Fruit fly (Drosophila melanogaster): ENCODE measurements around the gene sls.
A peak's percentile ranks its signal among the peaks of the same experiment; 100 is the strongest.

Gene sls

DNA sequence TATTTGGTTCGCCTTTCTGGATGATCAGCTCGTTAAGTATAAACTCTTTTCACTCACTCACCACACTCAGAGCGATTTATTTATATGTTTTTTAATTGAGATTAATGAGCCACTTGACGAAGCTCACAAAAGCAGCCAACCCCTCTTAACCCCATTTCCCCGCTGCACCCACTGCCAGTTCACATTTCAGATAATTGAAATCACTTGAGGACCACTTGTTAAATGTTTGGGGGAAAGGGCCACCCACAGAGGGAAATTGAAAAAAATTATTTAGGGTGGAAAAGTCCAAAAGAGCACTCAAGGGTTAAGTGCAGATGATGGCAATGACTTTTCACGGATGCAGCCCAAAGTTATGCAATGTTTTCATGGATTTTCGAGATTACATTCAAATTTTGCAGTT lies 37.3 kb upstream of the sls start (continued):
- TF ChIP-seq CG9817 (tag; optimal IDR thresholded peaks at IDR 0.05) (no peak), sima (GFP tag; optimal IDR thresholded peaks at IDR 0.05) (no peak), CG8478 (optimal IDR thresholded peaks at IDR 0.05) (no peak), Dad (GFP tag; optimal IDR thresholded peaks at IDR 0.05) (no peak), ttk (GFP tag; IDR thresholded peaks at IDR 0.05) (peak; percentile 39; the same call in 1 of the 2 replicates), hkb (optimal IDR thresholded peaks at IDR 0.05) (no peak), hkb (GFP tag; IDR thresholded peaks at IDR 0.05) (peak; percentile 39; the same call in 1 of the 2 replicates), tio (GFP tag; optimal IDR thresholded peaks at IDR 0.05) (no peak), lola (GFP tag; optimal IDR thresholded peaks at IDR 0.05) (no peak), slou (GFP tag; optimal IDR thresholded peaks at IDR 0.05) (no peak), tna (GFP tag; IDR thresholded peaks at IDR 0.05; ENCODE audit: partially characterized antibody) (0 out of 2 replicates have a peak, but pooled peaks have one; percentile 9), CG8359 (GFP tag; optimal IDR thresholded peaks at IDR 0.05; ENCODE audit: borderline replicate concordance) (no peak), Dll (GFP tag; IDR thresholded peaks at IDR 0.05; ENCODE audit: partially characterized antibody) (no peak), CG1792 (GFP tag; optimal IDR thresholded peaks at IDR 0.05) (no peak), CG32532 (GFP tag; IDR thresholded peaks at IDR 0.05) (peak; percentile 23; the same call in 1 of the 2 replicates), E2f1 (GFP tag; IDR thresholded peaks at IDR 0.05) (0 out of 2 replicates have a peak, but pooled peaks have one; percentile 14), emc (GFP tag; optimal IDR thresholded peaks at IDR 0.05) (no peak), CG12391 (tag; optimal IDR thresholded peaks at IDR 0.05) (no peak), CG4404 (GFP tag; IDR thresholded peaks at IDR 0.05) (no peak), CG2120 (GFP tag; optimal IDR thresholded peaks at IDR 0.05) (peak; percentile 56), gem (tag; optimal IDR thresholded peaks at IDR 0.05) (peak; percentile 8), lbe (GFP tag; optimal IDR thresholded peaks at IDR 0.05) (no peak), CG9215 (GFP tag; IDR thresholded peaks at IDR 0.05) (peak; percentile 71), fd96Cb (tag; optimal IDR thresholded peaks at IDR 0.05) (no peak), Asciz (GFP tag; optimal IDR thresholded peaks at IDR 0.05) (no peak), phol (tag; optimal IDR thresholded peaks at IDR 0.05) (no peak), CG8290 (GFP tag; optimal IDR thresholded peaks at IDR 0.05) (no peak), CG8290 (tag; optimal IDR thresholded peaks at IDR 0.05) (peak in 1 of 2 experiments; percentile 46), z (GFP tag; IDR thresholded peaks at IDR 0.05) (peak; percentile 69; the same call in 1 of the 3 replicates), sug (tag; optimal IDR thresholded peaks at IDR 0.05) (no peak), CG30403 (GFP tag; optimal IDR thresholded peaks at IDR 0.05) (peak; percentile 2), Nf-YB (GFP tag; optimal IDR thresholded peaks at IDR 0.05) (no peak), Aef1 (GFP tag; IDR thresholded peaks at IDR 0.05) (0 out of 3 replicates have a peak, but pooled peaks have one; percentile 9), peb (GFP tag; IDR thresholded peaks at IDR 0.05) (no peak), Ets97D (GFP tag; optimal IDR thresholded peaks at IDR 0.05) (no peak), wor (GFP tag; IDR thresholded peaks at IDR 0.05) (0 out of 2 replicates have a peak, but pooled peaks have one; percentile 17), h (optimal IDR thresholded peaks at IDR 0.05) (no peak), hb (GFP tag; IDR thresholded peaks at IDR 0.05; ENCODE audit: partially characterized antibody) (no peak), Blimp-1 (GFP tag; optimal IDR thresholded peaks at IDR 0.05) (peak; percentile 10), CG9797 (GFP tag; optimal IDR thresholded peaks at IDR 0.05) (no peak), kah (GFP tag; optimal IDR thresholded peaks at IDR 0.05) (peak; percentile 83), CG5180 (GFP tag; optimal IDR thresholded peaks at IDR 0.05) (peak; percentile 9), row (GFP tag; IDR thresholded peaks at IDR 0.05) (peak; percentile 28; the same call in 2 of the 3 replicates), ci (GFP tag; IDR thresholded peaks at IDR 0.05) (peak; percentile 50; the same call in 1 of the 3 replicates), CG9932 (GFP tag; IDR thresholded peaks at IDR 0.05) (peak; percentile 25; the same call in 1 of the 2 replicates), Abd-B (GFP tag; optimal IDR thresholded peaks at IDR 0.05) (peak; percentile 12), cad (GFP tag; optimal IDR thresholded peaks at IDR 0.05) (no peak), schlank (tag; optimal IDR thresholded peaks at IDR 0.05) (no peak), CG14860 (GFP tag; IDR thresholded peaks at IDR 0.05; ENCODE audit: partially characterized antibody) (no peak), CG34422 (GFP tag; IDR thresholded peaks at IDR 0.05) (no peak), Bteb2 (GFP tag; optimal IDR thresholded peaks at IDR 0.05) (no peak), NFAT (GFP tag; IDR thresholded peaks at IDR 0.05) (peak; percentile 17; the same call in 1 of the 2 replicates)
